Worm (Caenorhabditis elegans) whole organism, L2 larva: ENCODE results near the gene tebp-1.

ENCODE experiments used
- lin-39 ChIP-seq: fragments of 150-350 bp; optimal IDR thresholded peaks from 2 replicates; lab custom pipeline; 2014; ENCODE audit warnings: missing biosample characterization, missing genetic modification reagents, missing genetic modification characterization
- zag-1 ChIP-seq: fragments of 150-350 bp; optimal IDR thresholded peaks from 2 replicates; lab custom pipeline; 2014; ENCODE audit warnings: missing biosample characterization, missing genetic modification characterization

- TF ChIP-seq zag-1 (tag; lab: Kevin White, UChicago) (no peak), lin-39 (tag; lab: Kevin White, UChicago) (no peak)
Observed at ce11 chrII:14381450-14381849, 19.6 kb downstream of the tebp-1 start, which contains the start of gene sdz-26.
